Worm (Caenorhabditis elegans) whole organism, L2 larva: ENCODE results near the gene tbx-2.

ENCODE experiments used
- C34F6.9 ChIP-seq: fragments of 150-350 bp; optimal IDR thresholded peaks from 2 replicates; lab custom pipeline; 2014; ENCODE audit warnings: missing biosample characterization, missing genetic modification characterization
- F13H6.1 ChIP-seq: sonication (generic microtip); optimal IDR thresholded peaks from 2 replicates; lab custom pipeline; 2016; ENCODE audit warnings: missing genetic modification characterization, missing compliant biosample characterization
- R02D3.7 ChIP-seq: fragments of 150-350 bp; optimal IDR thresholded peaks from 2 replicates; lab custom pipeline; 2014; ENCODE audit warnings: missing biosample characterization, missing genetic modification characterization
- Y55F3AM.14 ChIP-seq: fragments of 200-800 bp; sonication (Bioruptor generic); optimal IDR thresholded peaks from 2 replicates; lab custom pipeline; 2018; ENCODE audit warnings: mild to moderate bottlenecking, missing genetic modification characterization, missing compliant biosample characterization
- ZK546.5 ChIP-seq: sonication (generic microtip); optimal IDR thresholded peaks from 2 replicates; lab custom pipeline; 2017; ENCODE audit warnings: missing biosample characterization, missing genetic modification characterization
- alr-1 ChIP-seq: fragments of 150-350 bp; optimal IDR thresholded peaks from 2 replicates; lab custom pipeline; 2014; ENCODE audit warnings: missing biosample characterization, missing genetic modification characterization
- aly-2 ChIP-seq: fragments of 150-350 bp; optimal IDR thresholded peaks from 2 replicates; lab custom pipeline; 2014; ENCODE audit warnings: missing biosample characterization, missing genetic modification characterization
- blmp-1 ChIP-seq: sonication (generic microtip); optimal IDR thresholded peaks from 2 replicates; lab custom pipeline; 2017; ENCODE audit warnings: missing genetic modification characterization, mild to moderate bottlenecking, missing compliant biosample characterization, antibody characterized with exemption, moderate library complexity; ENCODE audit not compliant: insufficient read depth
- ceh-82 ChIP-seq: fragments of 150-350 bp; optimal IDR thresholded peaks from 2 replicates; lab custom pipeline; 2014; ENCODE audit warnings: missing biosample characterization, missing genetic modification characterization
- crh-2 ChIP-seq: sonication (generic microtip); optimal IDR thresholded peaks from 2 replicates; lab custom pipeline; 2017; ENCODE audit warnings: missing biosample characterization, missing genetic modification characterization
- egl-27 ChIP-seq: sonication (generic microtip); optimal IDR thresholded peaks from 3 replicates; lab custom pipeline; 2017; ENCODE audit warnings: missing biosample characterization, missing genetic modification reagents, missing genetic modification characterization
- elt-1 ChIP-seq: fragments of 150-350 bp; optimal IDR thresholded peaks from 2 replicates; lab custom pipeline; 2014; ENCODE audit warnings: missing biosample characterization, missing genetic modification characterization
- elt-3 ChIP-seq: sonication (generic microtip); optimal IDR thresholded peaks from 2 replicates; lab custom pipeline; 2017; ENCODE audit warnings: missing biosample characterization, missing genetic modification characterization
- fos-1 ChIP-seq: fragments of 150-350 bp; optimal IDR thresholded peaks from 2 replicates; lab custom pipeline; 2014; ENCODE audit warnings: missing biosample characterization, missing genetic modification characterization
- gmeb-1 ChIP-seq: fragments of 150-350 bp; optimal IDR thresholded peaks from 2 replicates; lab custom pipeline; 2014; ENCODE audit warnings: missing biosample characterization, missing genetic modification characterization
- lin-11 ChIP-seq: fragments of 150-350 bp; sonication (generic microtip); optimal IDR thresholded peaks from 2 replicates; lab custom pipeline; 2014; ENCODE audit warnings: missing biosample characterization, missing genetic modification characterization, inconsistent platforms, mixed read lengths
- lin-13 ChIP-seq: fragments of 150-350 bp; optimal IDR thresholded peaks from 2 replicates; lab custom pipeline; 2014; ENCODE audit warnings: missing biosample characterization, missing genetic modification reagents, missing genetic modification characterization
- lin-39 ChIP-seq: fragments of 150-350 bp; optimal IDR thresholded peaks from 2 replicates; lab custom pipeline; 2014; ENCODE audit warnings: missing biosample characterization, missing genetic modification reagents, missing genetic modification characterization
- lsy-2 ChIP-seq, 2 experiments: fragments of 150-350 bp in 1 of 2; sonication (generic microtip) in 1 of 2; optimal IDR thresholded peaks; 2 replicates each; lab custom pipeline; 2014 to 2017; ENCODE audit warnings: missing biosample characterization in 2 of 2, missing genetic modification characterization in 2 of 2
- mbf-1 ChIP-seq: sonication (generic microtip); optimal IDR thresholded peaks from 2 replicates; lab custom pipeline; 2017; ENCODE audit warnings: missing biosample characterization, missing genetic modification characterization
- mdl-1 ChIP-seq, 2 experiments: fragments of 150-350 bp in 1 of 2; sonication (generic microtip) in 1 of 2; optimal IDR thresholded peaks; 2 replicates each; lab custom pipeline; 2017; ENCODE audit warnings: missing biosample characterization in 2 of 2, missing genetic modification characterization in 2 of 2
- nhr-10 ChIP-seq: sonication (generic microtip); optimal IDR thresholded peaks from 2 replicates; lab custom pipeline; 2017; ENCODE audit warnings: missing biosample characterization, missing genetic modification characterization
- nhr-11 ChIP-seq: fragments of 150-350 bp; optimal IDR thresholded peaks from 2 replicates; lab custom pipeline; 2014; ENCODE audit warnings: missing biosample characterization, missing genetic modification characterization
- nhr-12 ChIP-seq: fragments of 150-350 bp; optimal IDR thresholded peaks from 2 replicates; lab custom pipeline; 2014; ENCODE audit warnings: missing biosample characterization, missing genetic modification characterization
- nhr-129 ChIP-seq: fragments of 150-350 bp; optimal IDR thresholded peaks from 2 replicates; lab custom pipeline; 2014; ENCODE audit warnings: missing biosample characterization, missing genetic modification characterization
- nhr-21 ChIP-seq: fragments of 150-350 bp; optimal IDR thresholded peaks from 2 replicates; lab custom pipeline; 2014; ENCODE audit warnings: missing biosample characterization, missing genetic modification characterization
- nhr-23 ChIP-seq: fragments of 150-350 bp; optimal IDR thresholded peaks from 2 replicates; lab custom pipeline; 2014; ENCODE audit warnings: missing biosample characterization, missing genetic modification reagents, missing genetic modification characterization
- nhr-237 ChIP-seq: fragments of 150-350 bp; optimal IDR thresholded peaks from 2 replicates; lab custom pipeline; 2014; ENCODE audit warnings: missing biosample characterization, missing genetic modification characterization
- nhr-6 ChIP-seq: fragments of 150-350 bp; optimal IDR thresholded peaks from 2 replicates; lab custom pipeline; 2014; ENCODE audit warnings: missing biosample characterization, missing genetic modification characterization
- nhr-77 ChIP-seq: fragments of 150-350 bp; optimal IDR thresholded peaks from 2 replicates; lab custom pipeline; 2014; ENCODE audit warnings: missing biosample characterization, missing genetic modification characterization
- sem-4 ChIP-seq: fragments of 150-350 bp; optimal IDR thresholded peaks from 2 replicates; lab custom pipeline; 2014; ENCODE audit warnings: missing biosample characterization, missing genetic modification reagents, missing genetic modification characterization
- skn-1 ChIP-seq: sonication (generic microtip); optimal IDR thresholded peaks from 2 replicates; lab custom pipeline; 2017; ENCODE audit warnings: missing biosample characterization, missing genetic modification characterization
- sma-3 ChIP-seq: sonication (generic microtip); optimal IDR thresholded peaks from 2 replicates; lab custom pipeline; 2016; ENCODE audit warnings: missing genetic modification reagents, missing genetic modification characterization, missing compliant biosample characterization
- sma-9 ChIP-seq, 2 experiments: fragments of 150-350 bp in 1 of 2; sonication (generic microtip) in 1 of 2; optimal IDR thresholded peaks; 2 replicates each; lab custom pipeline; 2014 to 2016; ENCODE audit warnings: missing genetic modification characterization in 2 of 2, mild to moderate bottlenecking in 1 of 2, missing biosample characterization in 1 of 2, missing compliant biosample characterization in 1 of 2, missing genetic modification reagents in 1 of 2, moderate library complexity in 1 of 2
- snpc-4 ChIP-seq: fragments of 150-350 bp; optimal IDR thresholded peaks from 2 replicates; lab custom pipeline; 2014; ENCODE audit warnings: missing biosample characterization, missing genetic modification characterization
- unc-39 ChIP-seq: fragments of 150-350 bp; optimal IDR thresholded peaks from 2 replicates; lab custom pipeline; 2014; ENCODE audit warnings: missing biosample characterization, missing genetic modification characterization
- unc-55 ChIP-seq: fragments of 150-350 bp; sonication (generic microtip); optimal IDR thresholded peaks from 3 replicates; lab custom pipeline; 2014; ENCODE audit warnings: missing biosample characterization, missing genetic modification reagents, missing genetic modification characterization
- zag-1 ChIP-seq: fragments of 150-350 bp; optimal IDR thresholded peaks from 2 replicates; lab custom pipeline; 2014; ENCODE audit warnings: missing biosample characterization, missing genetic modification characterization
- ztf-1 ChIP-seq: fragments of 200-800 bp; sonication (Bioruptor generic); conservative IDR thresholded peaks from 2 replicates; pipeline ENCODE4 v1.3.6; 2022; ENCODE audit warnings: missing genetic modification characterization, missing compliant biosample characterization
- ztf-11 ChIP-seq: sonication (generic microtip); optimal IDR thresholded peaks from 2 replicates; lab custom pipeline; 2017; ENCODE audit warnings: missing biosample characterization, missing genetic modification characterization
- ztf-4 ChIP-seq: fragments of 150-350 bp; optimal IDR thresholded peaks from 2 replicates; lab custom pipeline; 2014; ENCODE audit warnings: missing biosample characterization, missing genetic modification characterization

The tbx-2 gene

ce11 chrIII:5109401-5109800 lies 26.7 kb downstream of the tbx-2 start, which contains the start of gene sax-2:
Gene sax-2 (plus strand): TSS chrIII:5109701.
- TF ChIP-seq unc-55 (GFP tag; lab: Kevin White, UChicago) (no peak), ZK546.5 (tag; lab: Kevin White, UChicago) (no peak), mdl-1 (tag; optimal IDR thresholded peaks at IDR 0.05; lab: Kevin White, UChicago) (no peak), egl-27 (no peak), nhr-129 (no peak), zag-1 (tag; lab: Kevin White, UChicago) (no peak), nhr-11 (tag; lab: Kevin White, UChicago) (no peak), mbf-1 (no peak), lin-11 (no peak), crh-2 (no peak), ztf-11 (tag; lab: Kevin White, UChicago) (no peak), C34F6.9 (tag; lab: Kevin White, UChicago) (no peak), lin-13 (GFP tag; lab: Kevin White, UChicago) (no peak), alr-1 (tag; lab: Kevin White, UChicago) (no peak), lin-39 (no peak), nhr-6 (tag; lab: Kevin White, UChicago) (no peak), aly-2 (tag; lab: Kevin White, UChicago) (no peak), unc-39 (tag; lab: Kevin White, UChicago) (no peak)

- TF ChIP-seq zag-1 (tag; lab: Kevin White, UChicago): no peak
- peak; percentile 75 for TF ChIP-seq unc-55 (GFP tag; lab: Kevin White, UChicago)
- no peak for TF ChIP-seq nhr-23 (tag; lab: Kevin White, UChicago)
- TF ChIP-seq R02D3.7: no peak
- TF ChIP-seq snpc-4 (tag; lab: Kevin White, UChicago): peak; percentile 24
- TF ChIP-seq lsy-2 (tag; optimal IDR thresholded peaks at IDR 0.05; lab: Kevin White, UChicago): peak; percentile 27 to 79
- TF ChIP-seq sma-9 (GFP tag; optimal IDR thresholded peaks at IDR 0.05; lab: Kevin White, UChicago): peak; percentile 78
- TF ChIP-seq sma-9 (tag; optimal IDR thresholded peaks at IDR 0.05; lab: Kevin White, UChicago): no peak
- TF ChIP-seq C34F6.9 (tag; lab: Kevin White, UChicago): peak; percentile 89
- TF ChIP-seq nhr-10 (tag; lab: Kevin White, UChicago): peak; percentile 29
- no peak for TF ChIP-seq ceh-82 (tag; lab: Kevin White, UChicago)
- TF ChIP-seq mbf-1: no peak
- no peak for TF ChIP-seq elt-1 (tag; lab: Kevin White, UChicago)
- peak; percentile 48 for TF ChIP-seq sem-4 (tag; lab: Kevin White, UChicago)
- no peak for TF ChIP-seq nhr-6 (tag; lab: Kevin White, UChicago)
- TF ChIP-seq fos-1 (tag; lab: Kevin White, UChicago): peak; percentile 30
- TF ChIP-seq lin-13 (GFP tag; lab: Kevin White, UChicago): no peak
- TF ChIP-seq sma-3 (GFP tag; lab: Kevin White, UChicago): peak; percentile 21
- no peak for TF ChIP-seq ztf-1 (GFP tag; lab: Robert Waterston, UW)
- TF ChIP-seq nhr-129: peak; percentile 79
- TF ChIP-seq gmeb-1 (tag; lab: Kevin White, UChicago): peak; percentile 52
- TF ChIP-seq nhr-21: no peak
- TF ChIP-seq blmp-1 (tag; lab: Kevin White, UChicago): no peak
- peak; percentile 49 for TF ChIP-seq crh-2
- no peak for TF ChIP-seq nhr-237 (tag; lab: Kevin White, UChicago)
Measured at ce11 chrIII:5108746-5109145, 27.4 kb downstream of the tbx-2 start.

- TF ChIP-seq ceh-82 (tag; lab: Kevin White, UChicago) (no peak), Y55F3AM.14 (no peak), mdl-1 (tag; optimal IDR thresholded peaks at IDR 0.05; lab: Kevin White, UChicago) (no peak), ztf-4 (tag; lab: Kevin White, UChicago) (no peak), zag-1 (tag; lab: Kevin White, UChicago) (no peak), elt-3 (tag; lab: Kevin White, UChicago) (no peak), F13H6.1 (tag; lab: Kevin White, UChicago) (no peak), nhr-77 (tag; lab: Kevin White, UChicago) (no peak), skn-1 (tag; lab: Kevin White, UChicago) (no peak), ZK546.5 (tag; lab: Kevin White, UChicago) (no peak), nhr-237 (tag; lab: Kevin White, UChicago) (no peak), nhr-10 (tag; lab: Kevin White, UChicago) (no peak), ztf-11 (tag; lab: Kevin White, UChicago) (no peak), C34F6.9 (tag; lab: Kevin White, UChicago) (no peak), nhr-12 (tag; lab: Kevin White, UChicago) (no peak)
Measured at ce11 chrIII:5107959-5108358, 28.1 kb downstream of the tbx-2 start.
